Worm (Caenorhabditis elegans) whole organism, late embryonic: Measurements from ENCODE around the gene lido-9.

Experiments
- T23F11.4 ChIP-seq: fragments of 200-800 bp; sonication (Bioruptor generic); optimal IDR thresholded peaks from 2 replicates; lab custom pipeline; 2018; ENCODE audit warnings: mild to moderate bottlenecking, missing genetic modification characterization, missing compliant biosample characterization
- ama-1 ChIP-seq: fragments of 150-350 bp; optimal IDR thresholded peaks from 2 replicates; lab custom pipeline; 2014
- ceh-18 ChIP-seq: sonication (generic microtip); optimal IDR thresholded peaks from 2 replicates; lab custom pipeline; 2016; ENCODE audit warnings: missing genetic modification characterization, missing compliant biosample characterization
- ceh-9 ChIP-seq: sonication (generic microtip); optimal IDR thresholded peaks from 2 replicates; lab custom pipeline; 2016; ENCODE audit warnings: mild to moderate bottlenecking, missing genetic modification characterization, inconsistent platforms, missing compliant biosample characterization
- dmd-4 ChIP-seq: sonication (generic microtip); optimal IDR thresholded peaks from 2 replicates; lab custom pipeline; 2016; ENCODE audit warnings: borderline replicate concordance, missing genetic modification characterization, missing compliant biosample characterization
- eyg-1 ChIP-seq: sonication (generic microtip); optimal IDR thresholded peaks from 2 replicates; lab custom pipeline; 2016; ENCODE audit warnings: missing genotype, missing genetic modification characterization, missing compliant biosample characterization
- fkh-10 ChIP-seq: fragments of 150-350 bp; optimal IDR thresholded peaks from 2 replicates; lab custom pipeline; 2014; ENCODE audit warnings: missing biosample characterization, missing genetic modification reagents, missing genetic modification characterization
- nhr-11 ChIP-seq: fragments of 150-350 bp; optimal IDR thresholded peaks from 2 replicates; lab custom pipeline; 2014; ENCODE audit warnings: missing biosample characterization, missing genetic modification characterization
- pax-1 ChIP-seq: fragments of 150-350 bp; optimal IDR thresholded peaks from 2 replicates; lab custom pipeline; 2014; ENCODE audit warnings: missing biosample characterization, missing genetic modification characterization
- pha-4 ChIP-seq: fragments of 150-350 bp; optimal IDR thresholded peaks from 2 replicates; lab custom pipeline; 2018; ENCODE audit warnings: missing biosample characterization, missing genetic modification reagents, missing genetic modification characterization
- pqm-1 ChIP-seq: sonication (generic microtip); optimal IDR thresholded peaks from 2 replicates; lab custom pipeline; 2016; ENCODE audit warnings: missing genetic modification characterization, missing compliant biosample characterization
- tbx-7 ChIP-seq: sonication (generic microtip); optimal IDR thresholded peaks from 2 replicates; lab custom pipeline; 2016; ENCODE audit warnings: missing genotype, missing genetic modification characterization, missing compliant biosample characterization

- TF ChIP-seq pha-4 (tag; lab: Kevin White, UChicago), result no peak
- TF ChIP-seq ama-1, result no peak
- TF ChIP-seq fkh-10 (GFP tag; lab: Kevin White, UChicago), result no peak
- TF ChIP-seq dmd-4 (tag; lab: Kevin White, UChicago), result no peak
- TF ChIP-seq ceh-9 (tag; lab: Kevin White, UChicago), result no peak
- TF ChIP-seq tbx-7 (tag; lab: Kevin White, UChicago), result no peak
- no peak for TF ChIP-seq ceh-18 (tag; lab: Kevin White, UChicago)
- no peak for TF ChIP-seq eyg-1
- TF ChIP-seq T23F11.4, result no peak
- TF ChIP-seq pax-1 (tag; lab: Kevin White, UChicago), result no peak
- TF ChIP-seq nhr-11 (tag; lab: Kevin White, UChicago), result no peak
- TF ChIP-seq pqm-1 (tag; lab: Kevin White, UChicago), result no peak
Measured at ce11 chrII:3024655-3025054, 24.1 kb downstream of the lido-9 start.
